Fruit fly (Drosophila melanogaster) whole organism, wandering third instar larva: ENCODE data around the gene mei-9.

Source experiments
- Dfd ChIP-seq: fragments of >200 bp; optimal IDR thresholded peaks from 2 replicates; lab custom pipeline; 2017; ENCODE audit warnings: missing biosample characterization, missing genetic modification characterization
- GATAd ChIP-seq: sonication (Bioruptor generic); optimal IDR thresholded peaks from 2 replicates; lab custom pipeline; 2016; ENCODE audit warnings: missing biosample characterization, missing genetic modification characterization
- Mio ChIP-seq: sonication (Bioruptor generic); optimal IDR thresholded peaks from 2 replicates; lab custom pipeline; 2016; ENCODE audit warnings: missing biosample characterization, missing genetic modification characterization
- OdsH ChIP-seq: fragments of 200-800 bp; sonication (Bioruptor generic); optimal IDR thresholded peaks from 2 replicates; lab custom pipeline; 2016; ENCODE audit warnings: missing biosample characterization, mild to moderate bottlenecking, missing genetic modification characterization
- Rel ChIP-seq, 2 experiments: fragments of 200-800 bp; sonication (Bioruptor generic) in 1 of 2; optimal IDR thresholded peaks; 2 replicates in 1 of 2; 3 replicates in 1 of 2; lab custom pipeline; 2016 to 2019; ENCODE audit warnings: mild to moderate bottlenecking in 2 of 2, missing biosample characterization in 2 of 2, missing genetic modification characterization in 2 of 2, moderate library complexity in 1 of 2
- br ChIP-seq: fragments of 200-800 bp; sonication (Bioruptor generic); optimal IDR thresholded peaks from 2 replicates; lab custom pipeline; 2016; ENCODE audit warnings: missing biosample characterization, missing genetic modification characterization
- dsf ChIP-seq: sonication (Bioruptor generic); optimal IDR thresholded peaks from 2 replicates; lab custom pipeline; 2016; ENCODE audit warnings: missing biosample characterization, missing genetic modification characterization, borderline replicate concordance
- lola ChIP-seq: fragments of >200 bp; optimal IDR thresholded peaks from 2 replicates; lab custom pipeline; 2017; ENCODE audit warnings: missing biosample characterization, missing genetic modification characterization
- sv ChIP-seq: fragments of 200-800 bp; sonication (Bioruptor generic); optimal IDR thresholded peaks from 3 replicates; lab custom pipeline; 2016; ENCODE audit warnings: missing biosample characterization, missing genetic modification characterization

- TF ChIP-seq OdsH (GFP tag; lab: Kevin White, UChicago) (no peak), Dfd (GFP tag; lab: Kevin White, UChicago) (no peak), dsf (GFP tag; lab: Kevin White, UChicago) (no peak), Rel (GFP tag; optimal IDR thresholded peaks at IDR 0.05; lab: Kevin White, UChicago) (no peak), Rel (tag; optimal IDR thresholded peaks at IDR 0.05; lab: Kevin White, UChicago) (no peak), lola (no peak), Mio (GFP tag; lab: Kevin White, UChicago) (no peak), GATAd (GFP tag; lab: Kevin White, UChicago) (no peak), sv (no peak), br (no peak)
These were observed 37.8 kb downstream of the mei-9 start for dm6 chrX:4280769-4281168.
